Worm (Caenorhabditis elegans): ENCODE results near the gene srbc-63.

The srbc-63 gene

DNA sequence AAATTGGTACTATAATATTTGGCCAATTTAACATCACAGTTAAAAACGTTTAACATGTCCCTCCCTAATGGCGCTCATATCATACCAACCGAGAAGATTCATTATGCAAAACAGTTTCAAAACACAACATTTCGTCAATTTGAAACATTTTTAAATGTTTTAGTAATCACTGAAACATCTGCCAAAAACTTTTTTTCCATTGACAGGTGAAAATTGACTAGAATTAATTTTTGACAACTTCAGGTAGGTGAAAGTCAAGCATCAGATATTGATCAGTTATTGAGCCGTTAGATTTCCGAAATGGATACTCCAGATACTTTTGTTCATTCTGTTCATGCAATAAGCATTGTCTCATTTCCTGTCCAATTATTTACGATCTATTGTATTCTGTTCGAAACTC, 5.6 kb downstream of the srbc-63 start, which contains the start of gene srh-257:
Gene srh-257, plus strand, starts transcription at position 301 of the 400 bp plus-strand sequence.
- TF ChIP-seq nhr-2 (tag; optimal IDR thresholded peaks at IDR 0.05) (no peak), nhr-237 (tag; optimal IDR thresholded peaks at IDR 0.05) (no peak), lin-13 (tag; optimal IDR thresholded peaks at IDR 0.05) (no peak), nhr-28 (tag; optimal IDR thresholded peaks at IDR 0.05) (no peak), ceh-39 (tag; optimal IDR thresholded peaks at IDR 0.05) (no peak), tbx-8 (GFP tag; optimal IDR thresholded peaks at IDR 0.05) (no peak), nhr-76 (tag; optimal IDR thresholded peaks at IDR 0.05) (no peak), unc-120 (tag; optimal IDR thresholded peaks at IDR 0.05; ENCODE audit: poor library complexity, severe bottlenecking) (no peak), cnd-1 (tag; optimal IDR thresholded peaks at IDR 0.05) (no peak), ces-1 (GFP tag; optimal IDR thresholded peaks at IDR 0.05) (no peak)

DNA sequence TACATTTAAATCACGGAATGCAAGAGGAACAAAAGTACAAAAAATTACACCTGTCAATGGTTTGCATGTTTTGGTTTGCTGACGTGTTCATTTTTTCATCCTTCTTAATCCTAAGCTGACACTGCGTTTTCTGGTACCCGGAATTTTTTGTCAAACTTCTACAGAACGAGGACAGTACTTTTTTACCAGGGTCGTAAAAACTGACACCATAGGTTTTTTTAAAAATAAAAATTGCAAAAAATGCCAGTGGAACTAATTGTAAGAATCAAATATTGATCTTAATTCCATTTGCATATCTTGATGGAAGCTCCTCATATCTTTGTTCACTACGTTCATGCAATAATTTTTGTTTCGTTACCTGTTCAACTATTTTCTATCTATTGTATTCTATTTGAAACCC, 7.7 kb downstream of the srbc-63 start, which contains the start of gene srh-258:
Gene srh-258, plus strand, starts transcription at position 301 of the 400 bp plus-strand sequence.
- TF ChIP-seq nhr-2 (tag; optimal IDR thresholded peaks at IDR 0.05) (no peak), ham-2 (GFP tag; optimal IDR thresholded peaks at IDR 0.05) (no peak), mep-1 (tag; optimal IDR thresholded peaks at IDR 0.05) (no peak), flh-1 (GFP tag; optimal IDR thresholded peaks at IDR 0.05) (no peak), unc-120 (tag; optimal IDR thresholded peaks at IDR 0.05; ENCODE audit: poor library complexity, severe bottlenecking) (no peak), elt-3 (tag; optimal IDR thresholded peaks at IDR 0.05) (no peak)

DNA sequence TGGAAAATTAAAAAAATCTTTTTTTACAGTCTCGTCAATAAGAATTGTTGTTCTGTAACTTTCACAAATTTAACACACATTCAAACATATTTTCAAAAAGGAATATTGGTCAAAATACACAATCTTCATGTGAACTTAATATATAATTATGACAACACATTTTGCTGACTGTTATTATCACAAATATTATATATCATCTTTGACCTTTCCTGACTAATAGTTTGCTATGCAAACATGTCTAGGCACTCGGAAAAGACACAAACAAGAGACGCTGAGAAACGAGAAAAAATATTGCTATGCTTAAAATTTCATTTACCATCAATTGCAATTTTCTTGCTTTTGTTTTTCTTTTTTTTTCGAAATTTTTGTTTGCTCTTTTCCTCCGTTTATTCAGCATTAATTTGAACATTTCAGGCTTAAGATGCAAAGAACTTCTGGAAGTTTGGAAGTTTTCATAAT, 10.6 kb downstream of the srbc-63 start, which contains the start of gene fbxa-135:
Gene fbxa-135, plus strand, starts transcription at position 409 of the 459 bp plus-strand sequence.
- no peak for TF ChIP-seq sem-2 (GFP tag; optimal IDR thresholded peaks at IDR 0.05)
- no peak for TF ChIP-seq ceh-83 (GFP tag; optimal IDR thresholded peaks at IDR 0.05)
- TF ChIP-seq M03D4.4 (tag; optimal IDR thresholded peaks at IDR 0.05) = no peak
- TF ChIP-seq mls-2 (tag; optimal IDR thresholded peaks at IDR 0.05) = no peak
- TF ChIP-seq lin-32 (GFP tag; optimal IDR thresholded peaks at IDR 0.05) = no peak
- TF ChIP-seq tbx-8 (GFP tag; optimal IDR thresholded peaks at IDR 0.05) = no peak
- no peak for TF ChIP-seq unc-62 (GFP tag; optimal IDR thresholded peaks at IDR 0.05)
- TF ChIP-seq ces-1 (GFP tag; optimal IDR thresholded peaks at IDR 0.05) = no peak
- TF ChIP-seq unc-39 (tag; optimal IDR thresholded peaks at IDR 0.05) = no peak
- TF ChIP-seq nhr-76 (tag; optimal IDR thresholded peaks at IDR 0.05) = no peak
- no peak for TF ChIP-seq elt-1 (tag; optimal IDR thresholded peaks at IDR 0.05; ENCODE audit: borderline replicate concordance, insufficient read depth)
- no peak for TF ChIP-seq lin-13 (tag; optimal IDR thresholded peaks at IDR 0.05)
- no peak for TF ChIP-seq pha-4 (tag; optimal IDR thresholded peaks at IDR 0.05)
- TF ChIP-seq mep-1 (tag; optimal IDR thresholded peaks at IDR 0.05) = no peak

DNA sequence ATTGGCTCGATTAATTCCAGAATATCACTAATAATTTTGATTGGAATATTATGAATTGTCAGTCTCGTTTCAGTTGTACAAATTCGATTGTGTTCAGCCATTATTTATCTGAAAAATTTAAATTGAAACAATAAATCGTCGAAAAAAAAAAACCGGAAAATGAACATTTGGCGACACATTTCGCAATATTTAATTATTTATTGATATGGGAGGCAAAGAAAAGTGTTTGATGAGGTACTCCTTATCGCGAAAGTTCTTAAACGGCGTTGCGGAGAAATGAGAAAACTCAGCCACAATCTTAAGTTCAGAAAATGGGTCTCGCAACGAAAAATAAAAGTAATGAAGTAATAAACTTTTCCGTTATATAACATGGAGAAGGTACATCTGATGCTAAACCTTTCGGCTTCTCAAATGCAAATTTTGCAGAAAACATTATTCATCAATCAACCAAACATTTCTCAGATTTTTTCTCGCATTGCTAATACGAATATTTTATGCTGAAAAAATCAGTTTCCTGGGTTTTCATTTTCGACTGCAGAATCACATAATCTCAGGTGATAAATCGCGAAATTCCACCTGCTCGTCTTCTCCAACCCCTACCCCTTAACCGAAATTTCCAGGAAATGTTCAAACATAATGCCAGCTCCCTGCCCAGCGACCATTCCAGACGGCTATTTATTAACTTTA, 12.7 kb downstream of the srbc-63 start, which contains the start of the genes T06E6.15 and sri-7:
Gene T06E6.15, minus strand, starts transcription at position 101 of the 687 bp plus-strand sequence.
Gene sri-7, plus strand, starts transcription at position 637 of the 687 bp plus-strand sequence.
- no peak for TF ChIP-seq ceh-83 (GFP tag; optimal IDR thresholded peaks at IDR 0.05)
- TF ChIP-seq nhr-2 (tag; optimal IDR thresholded peaks at IDR 0.05) = no peak
- no peak for TF ChIP-seq ceh-39 (tag; optimal IDR thresholded peaks at IDR 0.05)
- TF ChIP-seq cnd-1 (tag; optimal IDR thresholded peaks at IDR 0.05) = no peak
- TF ChIP-seq zip-8 (tag; optimal IDR thresholded peaks at IDR 0.05) = no peak
- TF ChIP-seq ztf-11 (tag; optimal IDR thresholded peaks at IDR 0.05) = no peak
- no peak for TF ChIP-seq hlh-1 (tag; optimal IDR thresholded peaks at IDR 0.05)
- no peak for TF ChIP-seq lsy-2 (tag; optimal IDR thresholded peaks at IDR 0.05)
- no peak for TF ChIP-seq elt-3 (tag; optimal IDR thresholded peaks at IDR 0.05)
- TF ChIP-seq blmp-1 (tag; optimal IDR thresholded peaks at IDR 0.05) = no peak
- TF ChIP-seq ham-2 (GFP tag; optimal IDR thresholded peaks at IDR 0.05) = no peak

DNA sequence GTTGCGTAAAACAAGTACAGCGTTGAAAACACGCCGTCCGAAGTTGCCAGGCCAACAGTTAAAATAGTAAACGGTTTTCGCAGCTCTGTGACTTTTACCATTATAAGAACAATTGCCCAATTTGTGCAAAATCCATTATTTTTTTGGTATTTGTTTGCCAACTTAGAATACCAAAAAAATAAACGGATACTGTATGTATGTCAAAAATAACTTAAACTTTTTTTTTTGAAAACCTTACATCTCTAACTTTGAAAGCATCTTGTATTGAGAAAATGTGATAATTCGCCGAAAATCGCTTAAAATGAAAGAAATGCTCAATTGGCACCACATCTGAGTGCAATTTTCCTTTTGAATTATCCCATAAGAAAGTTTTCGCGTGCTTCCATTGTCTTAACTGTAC, 13.8 kb downstream of the srbc-63 start, which contains the start of gene fbxa-199:
Gene fbxa-199, minus strand, starts transcription at position 101 of the 400 bp plus-strand sequence.
- no peak for TF ChIP-seq ces-1 (GFP tag; optimal IDR thresholded peaks at IDR 0.05)
- TF ChIP-seq mep-1 (tag; optimal IDR thresholded peaks at IDR 0.05) = no peak
- TF ChIP-seq ceh-39 (tag; optimal IDR thresholded peaks at IDR 0.05) = no peak
- TF ChIP-seq unc-120 (tag; optimal IDR thresholded peaks at IDR 0.05; ENCODE audit: poor library complexity, severe bottlenecking) = no peak
- no peak for TF ChIP-seq unc-39 (tag; optimal IDR thresholded peaks at IDR 0.05)
- TF ChIP-seq mls-2 (tag; optimal IDR thresholded peaks at IDR 0.05) = no peak
- TF ChIP-seq nhr-28 (tag; optimal IDR thresholded peaks at IDR 0.05) = no peak
- no peak for TF ChIP-seq elt-3 (tag; optimal IDR thresholded peaks at IDR 0.05)
- no peak for TF ChIP-seq elt-1 (tag; optimal IDR thresholded peaks at IDR 0.05; ENCODE audit: borderline replicate concordance, insufficient read depth)
- TF ChIP-seq hlh-1 (tag; optimal IDR thresholded peaks at IDR 0.05) = no peak
- no peak for TF ChIP-seq snpc-4 (tag; optimal IDR thresholded peaks at IDR 0.05)
- no peak for TF ChIP-seq mab-5 (tag; optimal IDR thresholded peaks at IDR 0.05)
- no peak for TF ChIP-seq sem-2 (GFP tag; optimal IDR thresholded peaks at IDR 0.05)
- no peak for TF ChIP-seq nhr-76 (tag; optimal IDR thresholded peaks at IDR 0.05)
